Fruit fly (Drosophila melanogaster): Measurements from ENCODE around the gene CG13243.

CG13243 gene

dm6 chr2L:15852292-15852691 is at the start of gene CG13243:
Gene CG13243 (plus strand): TSS chr2L:15852592.
- TF ChIP-seq Pif1A (GFP tag; optimal IDR thresholded peaks at IDR 0.05) = no peak
- no peak for TF ChIP-seq EcR (GFP tag; optimal IDR thresholded peaks at IDR 0.05)
- no peak for TF ChIP-seq CG14655 (GFP tag; optimal IDR thresholded peaks at IDR 0.05)
- no peak for TF ChIP-seq gl (tag; optimal IDR thresholded peaks at IDR 0.05)
- no peak for TF ChIP-seq CG32121 (GFP tag; IDR thresholded peaks at IDR 0.05)
- no peak for TF ChIP-seq CG8301 (tag; optimal IDR thresholded peaks at IDR 0.05)
- no peak for TF ChIP-seq fd96Ca (GFP tag; IDR thresholded peaks at IDR 0.05)
- TF ChIP-seq CG8159 (tag; optimal IDR thresholded peaks at IDR 0.05) = no peak
- no peak for TF ChIP-seq Snoo (tag; optimal IDR thresholded peaks at IDR 0.05)
- no peak for TF ChIP-seq CG4496 (GFP tag; IDR thresholded peaks at IDR 0.05)
- TF ChIP-seq D1 (tag; optimal IDR thresholded peaks at IDR 0.05) = no peak
- no peak for TF ChIP-seq CG15710 (tag; optimal IDR thresholded peaks at IDR 0.05)

dm6 chr2L:15812041-15812440 is 40.4 kb upstream of the CG13243 start, which contains the start of gene CG42876:
Gene CG42876 (minus strand): TSS chr2L:15812141.
- TF ChIP-seq fd96Ca (GFP tag; IDR thresholded peaks at IDR 0.05) (no peak), CG13204 (GFP tag; optimal IDR thresholded peaks at IDR 0.05) (no peak)

- TF ChIP-seq CG8159 (tag; optimal IDR thresholded peaks at IDR 0.05) (no peak), CG32121 (GFP tag; IDR thresholded peaks at IDR 0.05) (no peak), CG14655 (GFP tag; optimal IDR thresholded peaks at IDR 0.05) (no peak), CG8301 (tag; optimal IDR thresholded peaks at IDR 0.05) (no peak), Snoo (tag; optimal IDR thresholded peaks at IDR 0.05) (no peak)
These were observed 16.8 kb upstream of the CG13243 start, which contains the start of gene CG18518 for dm6 chr2L:15835558-15835957. Gene CG18518 (minus strand): TSS chr2L:15835658.

- TF ChIP-seq rn (GFP tag; IDR thresholded peaks at IDR 0.05) = no peak
- TF ChIP-seq Snoo (tag; optimal IDR thresholded peaks at IDR 0.05) = no peak
- TF ChIP-seq Pif1B (GFP tag; optimal IDR thresholded peaks at IDR 0.05) = no peak
- no peak for TF ChIP-seq gl (tag; optimal IDR thresholded peaks at IDR 0.05)
- TF ChIP-seq CG8159 (tag; optimal IDR thresholded peaks at IDR 0.05) = no peak
- no peak for TF ChIP-seq CG10348 (GFP tag; IDR thresholded peaks at IDR 0.05)
- no peak for TF ChIP-seq CG17806 (tag; optimal IDR thresholded peaks at IDR 0.05)
- TF ChIP-seq fd96Ca (GFP tag; IDR thresholded peaks at IDR 0.05) = no peak
- no peak for TF ChIP-seq D1 (tag; optimal IDR thresholded peaks at IDR 0.05)
- TF ChIP-seq CG32121 (GFP tag; IDR thresholded peaks at IDR 0.05) = no peak
- TF ChIP-seq CG4496 (GFP tag; IDR thresholded peaks at IDR 0.05) = no peak
- TF ChIP-seq CG8301 (tag; optimal IDR thresholded peaks at IDR 0.05) = no peak
- TF ChIP-seq Ets98B (GFP tag; IDR thresholded peaks at IDR 0.05) = no peak
- no peak for TF ChIP-seq CG13204 (GFP tag; optimal IDR thresholded peaks at IDR 0.05)
- TF ChIP-seq CG9948 (tag; optimal IDR thresholded peaks at IDR 0.05) = no peak
- no peak for TF ChIP-seq CG14655 (GFP tag; optimal IDR thresholded peaks at IDR 0.05)
- no peak for TF ChIP-seq CG15710 (tag; optimal IDR thresholded peaks at IDR 0.05)
These were observed 5.8 kb upstream of the CG13243 start for dm6 chr2L:15846600-15846999.

- TF ChIP-seq Ets98B (GFP tag; IDR thresholded peaks at IDR 0.05) (no peak), Pif1A (GFP tag; optimal IDR thresholded peaks at IDR 0.05) (no peak), Snoo (tag; optimal IDR thresholded peaks at IDR 0.05) (no peak), CG34367 (tag; optimal IDR thresholded peaks at IDR 0.05) (no peak), CG32121 (GFP tag; IDR thresholded peaks at IDR 0.05) (no peak), CG12605 (GFP tag; IDR thresholded peaks at IDR 0.05) (no peak), CG8301 (tag; optimal IDR thresholded peaks at IDR 0.05) (no peak), CG14655 (GFP tag; optimal IDR thresholded peaks at IDR 0.05) (no peak), CG13204 (GFP tag; optimal IDR thresholded peaks at IDR 0.05) (no peak), CG10348 (GFP tag; IDR thresholded peaks at IDR 0.05) (no peak), fd96Ca (GFP tag; IDR thresholded peaks at IDR 0.05) (no peak)
These were observed 1.4 kb downstream of the CG13243 start, which contains the start of gene Tektin-A for dm6 chr2L:15853826-15854225. Gene Tektin-A (plus strand): TSS chr2L:15854126.

dm6 chr2L:15865361-15865760 is 13.0 kb downstream of the CG13243 start, which contains the start of gene CG42792:
Gene CG42792 (minus strand): TSS chr2L:15865461.
- TF ChIP-seq fd96Ca (GFP tag; IDR thresholded peaks at IDR 0.05) = no peak
- no peak for TF ChIP-seq Snoo (tag; optimal IDR thresholded peaks at IDR 0.05)
- no peak for TF ChIP-seq CG8159 (tag; optimal IDR thresholded peaks at IDR 0.05)
- no peak for TF ChIP-seq CG34367 (tag; optimal IDR thresholded peaks at IDR 0.05)
- TF ChIP-seq rn (GFP tag; IDR thresholded peaks at IDR 0.05) = no peak
- no peak for TF ChIP-seq Pif1B (GFP tag; optimal IDR thresholded peaks at IDR 0.05)
- no peak for TF ChIP-seq CG4496 (GFP tag; IDR thresholded peaks at IDR 0.05)
- TF ChIP-seq CG15710 (tag; optimal IDR thresholded peaks at IDR 0.05) = no peak
- TF ChIP-seq CG14655 (GFP tag; optimal IDR thresholded peaks at IDR 0.05) = no peak
- TF ChIP-seq Ets98B (GFP tag; IDR thresholded peaks at IDR 0.05) = no peak
- TF ChIP-seq CG10348 (GFP tag; IDR thresholded peaks at IDR 0.05) = no peak
- TF ChIP-seq EcR (GFP tag; optimal IDR thresholded peaks at IDR 0.05) = no peak
- TF ChIP-seq CG13204 (GFP tag; optimal IDR thresholded peaks at IDR 0.05) = no peak
- TF ChIP-seq D1 (tag; optimal IDR thresholded peaks at IDR 0.05) = no peak
- TF ChIP-seq Pif1A (GFP tag; optimal IDR thresholded peaks at IDR 0.05) = no peak
- no peak for TF ChIP-seq gl (tag; optimal IDR thresholded peaks at IDR 0.05)
- no peak for TF ChIP-seq CG9948 (tag; optimal IDR thresholded peaks at IDR 0.05)
- TF ChIP-seq CG12605 (GFP tag; IDR thresholded peaks at IDR 0.05) = no peak
- no peak for TF ChIP-seq CG32121 (GFP tag; IDR thresholded peaks at IDR 0.05)
- TF ChIP-seq CG17806 (tag; optimal IDR thresholded peaks at IDR 0.05) = no peak

- no peak for TF ChIP-seq Pif1A (GFP tag; optimal IDR thresholded peaks at IDR 0.05)
- no peak for TF ChIP-seq CG10348 (GFP tag; IDR thresholded peaks at IDR 0.05)
- TF ChIP-seq CG34367 (tag; optimal IDR thresholded peaks at IDR 0.05) = no peak
- no peak for TF ChIP-seq gl (tag; optimal IDR thresholded peaks at IDR 0.05)
- no peak for TF ChIP-seq CG9948 (tag; optimal IDR thresholded peaks at IDR 0.05)
- no peak for TF ChIP-seq Pif1B (GFP tag; optimal IDR thresholded peaks at IDR 0.05)
- no peak for TF ChIP-seq CG17806 (tag; optimal IDR thresholded peaks at IDR 0.05)
- TF ChIP-seq EcR (GFP tag; optimal IDR thresholded peaks at IDR 0.05) = no peak
- TF ChIP-seq CG14655 (GFP tag; optimal IDR thresholded peaks at IDR 0.05) = no peak
- no peak for TF ChIP-seq rn (GFP tag; IDR thresholded peaks at IDR 0.05)
- TF ChIP-seq Ets98B (GFP tag; IDR thresholded peaks at IDR 0.05) = no peak
- TF ChIP-seq fd96Ca (GFP tag; IDR thresholded peaks at IDR 0.05) = no peak
- no peak for TF ChIP-seq CG12605 (GFP tag; IDR thresholded peaks at IDR 0.05)
- TF ChIP-seq CG8159 (tag; optimal IDR thresholded peaks at IDR 0.05) = no peak
- TF ChIP-seq CG4496 (GFP tag; IDR thresholded peaks at IDR 0.05) = no peak
- TF ChIP-seq CG15710 (tag; optimal IDR thresholded peaks at IDR 0.05) = no peak
- no peak for TF ChIP-seq CG32121 (GFP tag; IDR thresholded peaks at IDR 0.05)
- no peak for TF ChIP-seq D1 (tag; optimal IDR thresholded peaks at IDR 0.05)
These were observed 27.7 kb downstream of the CG13243 start, which contains the start of gene CG7653 for dm6 chr2L:15880056-15880455. Gene CG7653 (minus strand): TSS chr2L:15880156.

Data from whole organism, pupa.